Worm (Caenorhabditis elegans) whole organism, L2 larva: ENCODE data around the gene F49E2.5.

Source experiments
- F13H6.1 ChIP-seq: sonication (generic microtip); optimal IDR thresholded peaks from 2 replicates; lab custom pipeline; 2016; ENCODE audit warnings: missing genetic modification characterization, missing compliant biosample characterization
- aly-2 ChIP-seq: fragments of 150-350 bp; optimal IDR thresholded peaks from 2 replicates; lab custom pipeline; 2014; ENCODE audit warnings: missing biosample characterization, missing genetic modification characterization
- blmp-1 ChIP-seq: sonication (generic microtip); optimal IDR thresholded peaks from 2 replicates; lab custom pipeline; 2017; ENCODE audit warnings: missing genetic modification characterization, mild to moderate bottlenecking, missing compliant biosample characterization, antibody characterized with exemption, moderate library complexity; ENCODE audit not compliant: insufficient read depth
- ceh-16 ChIP-seq: fragments of 150-350 bp; optimal IDR thresholded peaks from 2 replicates; lab custom pipeline; 2014; ENCODE audit warnings: missing biosample characterization, missing genetic modification characterization
- lin-39 ChIP-seq: fragments of 150-350 bp; optimal IDR thresholded peaks from 2 replicates; lab custom pipeline; 2014; ENCODE audit warnings: missing biosample characterization, missing genetic modification reagents, missing genetic modification characterization
- zag-1 ChIP-seq: fragments of 150-350 bp; optimal IDR thresholded peaks from 2 replicates; lab custom pipeline; 2014; ENCODE audit warnings: missing biosample characterization, missing genetic modification characterization
- ztf-4 ChIP-seq: fragments of 150-350 bp; optimal IDR thresholded peaks from 2 replicates; lab custom pipeline; 2014; ENCODE audit warnings: missing biosample characterization, missing genetic modification characterization

DNA sequence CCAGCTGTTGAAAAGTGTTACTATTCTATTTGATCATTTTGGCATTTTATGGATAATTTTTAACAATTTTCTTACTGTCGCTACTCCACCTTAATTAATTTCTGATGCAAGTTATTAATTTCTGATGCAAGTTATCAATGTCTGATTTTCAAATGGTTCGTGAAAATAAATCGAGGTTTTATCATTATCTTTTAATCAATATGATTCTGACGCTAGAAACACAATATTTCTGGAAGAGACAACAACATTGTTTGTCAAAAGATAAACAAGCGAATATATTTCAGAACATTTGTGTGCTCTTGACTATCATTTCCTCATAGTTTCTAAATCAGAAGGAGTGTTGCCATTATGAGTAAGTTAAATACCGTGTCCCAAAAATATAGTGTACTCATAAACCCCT is 23.0 kb downstream of the F49E2.5 start, which contains the start of gene F49E2.2:
- TF ChIP-seq ceh-16 (tag; lab: Kevin White, UChicago): no peak
- TF ChIP-seq zag-1 (tag; lab: Kevin White, UChicago): no peak
- no peak for TF ChIP-seq aly-2 (tag; lab: Kevin White, UChicago)
- no peak for TF ChIP-seq lin-39 (tag; lab: Kevin White, UChicago)
- TF ChIP-seq ztf-4: no peak
- TF ChIP-seq blmp-1: no peak
- TF ChIP-seq F13H6.1 (tag; lab: Kevin White, UChicago): no peak
